Worm (Caenorhabditis elegans): ENCODE measurements around the gene pssy-2.

ce11 chrIII:13492377-13492776 lies 20.8 kb downstream of the pssy-2 start, which contains the start of gene twk-40:
- TF ChIP-seq ztf-23 (GFP tag; IDR thresholded peaks at IDR 0.05) (no peak), med-1 (GFP tag; optimal IDR thresholded peaks at IDR 0.05; ENCODE audit: insufficient read depth) (no peak), tab-1 (GFP tag; IDR thresholded peaks at IDR 0.05) (no peak)
